Worm (Caenorhabditis elegans) whole organism, late embryonic: ENCODE data around the gene str-207.

Experiments used
- C08G9.2 ChIP-seq: sonication (generic microtip); optimal IDR thresholded peaks from 2 replicates; lab custom pipeline; 2016; ENCODE audit warnings: mild to moderate bottlenecking, missing genetic modification characterization, moderate library complexity, missing compliant biosample characterization
- C38D4.7 ChIP-seq: fragments of 200-800 bp; sonication (Bioruptor generic); optimal IDR thresholded peaks from 2 replicates; lab custom pipeline; 2018; ENCODE audit warnings: mild to moderate bottlenecking, missing genetic modification characterization, moderate library complexity, missing compliant biosample characterization
- F13H6.1 ChIP-seq: sonication (generic microtip); optimal IDR thresholded peaks from 2 replicates; lab custom pipeline; 2016; ENCODE audit warnings: missing genetic modification characterization, missing compliant biosample characterization
- ahr-1 ChIP-seq: sonication (generic microtip); optimal IDR thresholded peaks from 2 replicates; lab custom pipeline; 2016; ENCODE audit warnings: missing genetic modification characterization, missing compliant biosample characterization
- ama-1 ChIP-seq: fragments of 150-350 bp; optimal IDR thresholded peaks from 2 replicates; lab custom pipeline; 2014
- ceh-18 ChIP-seq: sonication (generic microtip); optimal IDR thresholded peaks from 2 replicates; lab custom pipeline; 2016; ENCODE audit warnings: missing genetic modification characterization, missing compliant biosample characterization
- ceh-19 ChIP-seq: fragments of 200-800 bp; sonication (Bioruptor generic); optimal IDR thresholded peaks from 2 replicates; lab custom pipeline; 2018; ENCODE audit warnings: mild to moderate bottlenecking, missing genetic modification characterization, missing compliant biosample characterization
- ceh-2 ChIP-seq: sonication (generic microtip); optimal IDR thresholded peaks from 2 replicates; lab custom pipeline; 2016; ENCODE audit warnings: missing genotype, missing genetic modification characterization, missing compliant biosample characterization
- ceh-24 ChIP-seq: sonication (generic microtip); optimal IDR thresholded peaks from 2 replicates; lab custom pipeline; 2016; ENCODE audit warnings: mild to moderate bottlenecking, missing genetic modification characterization, missing compliant biosample characterization
- ceh-34 ChIP-seq: sonication (generic microtip); optimal IDR thresholded peaks from 2 replicates; lab custom pipeline; 2016; ENCODE audit warnings: mild to moderate bottlenecking, missing genetic modification characterization, missing compliant biosample characterization
- ceh-45 ChIP-seq: fragments of 200-800 bp; sonication (Bioruptor generic); IDR thresholded peaks from 2 replicates; pipeline ENCODE4 v1.3.6; 2022; ENCODE audit warnings: missing genetic modification reagents, missing genetic modification characterization, missing compliant biosample characterization
- ceh-48 ChIP-seq: sonication (generic microtip); optimal IDR thresholded peaks from 2 replicates; lab custom pipeline; 2016; ENCODE audit warnings: missing genetic modification characterization, inconsistent platforms, missing compliant biosample characterization
- ceh-6 ChIP-seq: fragments of 200-800 bp; sonication (Bioruptor generic); optimal IDR thresholded peaks from 2 replicates; lab custom pipeline; 2018; ENCODE audit warnings: mild to moderate bottlenecking, missing genetic modification characterization, missing compliant biosample characterization
- ceh-9 ChIP-seq: sonication (generic microtip); optimal IDR thresholded peaks from 2 replicates; lab custom pipeline; 2016; ENCODE audit warnings: mild to moderate bottlenecking, missing genetic modification characterization, inconsistent platforms, missing compliant biosample characterization
- dmd-4 ChIP-seq: sonication (generic microtip); optimal IDR thresholded peaks from 2 replicates; lab custom pipeline; 2016; ENCODE audit warnings: borderline replicate concordance, missing genetic modification characterization, missing compliant biosample characterization
- ets-4 ChIP-seq: sonication (generic microtip); optimal IDR thresholded peaks from 2 replicates; lab custom pipeline; 2016; ENCODE audit warnings: missing genetic modification characterization, missing compliant biosample characterization
- fax-1 ChIP-seq: sonication (generic microtip); optimal IDR thresholded peaks from 2 replicates; lab custom pipeline; 2016; ENCODE audit warnings: missing genotype, missing genetic modification characterization, missing compliant biosample characterization
- fkh-6 ChIP-seq: sonication (generic microtip); optimal IDR thresholded peaks from 2 replicates; lab custom pipeline; 2016; ENCODE audit warnings: missing genetic modification characterization, missing compliant biosample characterization
- gmeb-2 ChIP-seq: sonication (generic microtip); optimal IDR thresholded peaks from 2 replicates; lab custom pipeline; 2016; ENCODE audit warnings: missing genetic modification characterization, inconsistent platforms, missing compliant biosample characterization
- hlh-30 ChIP-seq: sonication (generic microtip); optimal IDR thresholded peaks from 2 replicates; lab custom pipeline; 2017; ENCODE audit warnings: antibody characterized with exemption, missing genetic modification characterization, missing compliant biosample characterization; ENCODE audit not compliant: insufficient read depth
- hlh-6 ChIP-seq: sonication (generic microtip); optimal IDR thresholded peaks from 2 replicates; lab custom pipeline; 2016; ENCODE audit warnings: missing genotype, missing genetic modification characterization, missing compliant biosample characterization
- hlh-8 ChIP-seq: sonication (generic microtip); optimal IDR thresholded peaks from 2 replicates; lab custom pipeline; 2016; ENCODE audit warnings: missing genotype, missing genetic modification characterization, missing compliant biosample characterization
- lin-11 ChIP-seq: fragments of 200-800 bp; sonication (Bioruptor generic); optimal IDR thresholded peaks from 2 replicates; lab custom pipeline; 2018; ENCODE audit warnings: mild to moderate bottlenecking, missing genetic modification characterization, missing compliant biosample characterization
- mec-3 ChIP-seq: sonication (generic microtip); optimal IDR thresholded peaks from 2 replicates; lab custom pipeline; 2016; ENCODE audit warnings: borderline replicate concordance, missing genetic modification characterization, missing compliant biosample characterization
- nfya-1 ChIP-seq: sonication (generic microtip); optimal IDR thresholded peaks from 2 replicates; lab custom pipeline; 2017; ENCODE audit warnings: missing genetic modification characterization, mild to moderate bottlenecking, missing compliant biosample characterization, antibody characterized with exemption, moderate library complexity
- npax-4 ChIP-seq: sonication (generic microtip); optimal IDR thresholded peaks from 2 replicates; lab custom pipeline; 2016; ENCODE audit warnings: missing genetic modification characterization, missing compliant biosample characterization
- odd-2 ChIP-seq: sonication (generic microtip); optimal IDR thresholded peaks from 2 replicates; lab custom pipeline; 2017; ENCODE audit warnings: antibody characterized with exemption, mild to moderate bottlenecking, missing genetic modification characterization, missing compliant biosample characterization
- pag-3 ChIP-seq: sonication (generic microtip); optimal IDR thresholded peaks from 2 replicates; lab custom pipeline; 2016; ENCODE audit warnings: missing compliant biosample characterization, missing genetic modification characterization, borderline replicate concordance
- pat-9 ChIP-seq: fragments of 200-800 bp; sonication (Bioruptor generic); optimal IDR thresholded peaks from 2 replicates; lab custom pipeline; 2018; ENCODE audit warnings: mild to moderate bottlenecking, missing genetic modification characterization, moderate library complexity, missing compliant biosample characterization
- pax-1 ChIP-seq: fragments of 150-350 bp; optimal IDR thresholded peaks from 2 replicates; lab custom pipeline; 2014; ENCODE audit warnings: missing biosample characterization, missing genetic modification characterization
- pha-4 ChIP-seq: fragments of 150-350 bp; optimal IDR thresholded peaks from 2 replicates; lab custom pipeline; 2018; ENCODE audit warnings: missing biosample characterization, missing genetic modification reagents, missing genetic modification characterization
- sox-2 ChIP-seq: fragments of 200-800 bp; sonication (Bioruptor generic); IDR thresholded peaks from 2 replicates; pipeline ENCODE4 v1.3.6; 2022; ENCODE audit warnings: missing genetic modification reagents, missing genetic modification characterization, missing compliant biosample characterization
- sox-4 ChIP-seq: sonication (generic microtip); optimal IDR thresholded peaks from 2 replicates; lab custom pipeline; 2017; ENCODE audit warnings: mild to moderate bottlenecking, missing genetic modification characterization, inconsistent platforms, missing compliant biosample characterization
- syd-9 ChIP-seq: sonication (generic microtip); optimal IDR thresholded peaks from 2 replicates; lab custom pipeline; 2016; ENCODE audit warnings: mild to moderate bottlenecking, missing genetic modification characterization, moderate library complexity, missing compliant biosample characterization
- tbx-2 ChIP-seq: sonication (generic microtip); optimal IDR thresholded peaks from 2 replicates; lab custom pipeline; 2016; ENCODE audit warnings: missing genetic modification characterization, missing compliant biosample characterization
- ttx-3 ChIP-seq: sonication (generic microtip); optimal IDR thresholded peaks from 2 replicates; lab custom pipeline; 2016; ENCODE audit warnings: missing genetic modification reagents, missing genetic modification characterization, missing compliant biosample characterization
- unc-3 ChIP-seq, 2 experiments: fragments of 200-800 bp in 1 of 2; sonication (Bioruptor generic) in 1 of 2; sonication (generic microtip) in 1 of 2; conservative IDR thresholded peaks in 1 of 2; optimal IDR thresholded peaks in 1 of 2; 2 replicates each; pipeline versions ENCODE4 v1.3.6 to Lab custom; 2016 to 2022; ENCODE audit warnings: missing compliant biosample characterization in 2 of 2, missing genetic modification characterization in 2 of 2, missing genetic modification reagents in 1 of 2
- unc-42 ChIP-seq: sonication (generic microtip); optimal IDR thresholded peaks from 2 replicates; lab custom pipeline; 2016; ENCODE audit warnings: missing genotype, missing genetic modification characterization, missing compliant biosample characterization
- unc-86 ChIP-seq: sonication (generic microtip); optimal IDR thresholded peaks from 2 replicates; lab custom pipeline; 2016; ENCODE audit warnings: missing genetic modification characterization, missing compliant biosample characterization

Gene str-207

ce11 chrV:4951434-4951833 is at the start of gene str-207:
Gene str-207 (plus strand): TSS chrV:4951734.
- TF ChIP-seq syd-9 (tag; lab: Kevin White, UChicago) = no peak
- no peak for TF ChIP-seq nfya-1 (tag; lab: Kevin White, UChicago)
- no peak for TF ChIP-seq unc-86 (tag; lab: Kevin White, UChicago)
- TF ChIP-seq pha-4 (tag; lab: Kevin White, UChicago) = no peak
- TF ChIP-seq fax-1 (tag; lab: Kevin White, UChicago) = no peak
- TF ChIP-seq unc-42 (tag; lab: Kevin White, UChicago) = no peak
- TF ChIP-seq ceh-48 (tag; lab: Kevin White, UChicago) = no peak
- no peak for TF ChIP-seq pat-9 (tag; lab: Kevin White, UChicago)
- TF ChIP-seq F13H6.1 = no peak
- no peak for TF ChIP-seq C08G9.2 (tag; lab: Kevin White, UChicago)
- TF ChIP-seq unc-3 (GFP tag; conservative IDR thresholded peaks at IDR 0.05; lab: Robert Waterston, UW) = no peak
- TF ChIP-seq unc-3 (tag; optimal IDR thresholded peaks at IDR 0.05; lab: Kevin White, UChicago) = no peak
- TF ChIP-seq ceh-2 (tag; lab: Kevin White, UChicago) = no peak
- no peak for TF ChIP-seq pax-1
- TF ChIP-seq fkh-6 (tag; lab: Kevin White, UChicago) = no peak
- no peak for TF ChIP-seq sox-4
- no peak for TF ChIP-seq hlh-8 (tag; lab: Kevin White, UChicago)
- TF ChIP-seq, all 69 proteins: peak for 0

ce11 chrV:4903696-4904095 is 47.8 kb upstream of the str-207 start, which contains the start of gene ugt-8:
Gene ugt-8 (plus strand): TSS chrV:4903930.
- no peak for TF ChIP-seq ceh-19 (GFP tag; lab: Kevin White, UChicago)
- TF ChIP-seq npax-4 (tag; lab: Kevin White, UChicago) = no peak
- no peak for TF ChIP-seq ceh-24 (tag; lab: Kevin White, UChicago)
- TF ChIP-seq ttx-3 = no peak
- TF ChIP-seq mec-3 (tag; lab: Kevin White, UChicago) = no peak
- no peak for TF ChIP-seq ets-4 (tag; lab: Kevin White, UChicago)
- no peak for TF ChIP-seq fkh-6 (tag; lab: Kevin White, UChicago)
- no peak for TF ChIP-seq C38D4.7 (GFP tag; lab: Kevin White, UChicago)
- TF ChIP-seq gmeb-2 (tag; lab: Kevin White, UChicago) = no peak
- TF ChIP-seq ahr-1 = no peak
- TF ChIP-seq tbx-2 = no peak
- no peak for TF ChIP-seq hlh-6 (tag; lab: Kevin White, UChicago)

ce11 chrV:4905953-4906352 is 45.6 kb upstream of the str-207 start, which contains the start of gene ugt-14:
Gene ugt-14 (plus strand): TSS chrV:4906253.
- TF ChIP-seq lin-11 (tag; lab: Kevin White, UChicago) (no peak), ceh-9 (tag; lab: Kevin White, UChicago) (no peak), dmd-4 (tag; lab: Kevin White, UChicago) (no peak), sox-2 (GFP tag; lab: Robert Waterston, UW) (no peak), ama-1 (lab: Kevin White, UChicago) (no peak), odd-2 (tag; lab: Kevin White, UChicago) (no peak), npax-4 (tag; lab: Kevin White, UChicago) (no peak), pag-3 (no peak), ceh-45 (GFP tag; lab: Robert Waterston, UW) (no peak), hlh-30 (tag; lab: Kevin White, UChicago) (no peak), ceh-34 (tag; lab: Kevin White, UChicago) (no peak), ceh-6 (GFP tag; lab: Kevin White, UChicago) (no peak), ceh-18 (tag; lab: Kevin White, UChicago) (no peak), fax-1 (tag; lab: Kevin White, UChicago) (no peak), C38D4.7 (GFP tag; lab: Kevin White, UChicago) (no peak), tbx-2 (no peak)
